Fruit fly (Drosophila melanogaster): ENCODE measurements around the gene CG14455.

Gene CG14455

dm6 chr3L:22686987-22687386, at the start of gene CG14455, which contains the start of gene CG14456:
Gene CG14455, minus strand, starts transcription at chr3L:22687087.
Gene CG14456, plus strand, starts transcription at chr3L:22687222.
- no peak for TF ChIP-seq CG11902 (GFP tag; optimal IDR thresholded peaks at IDR 0.05)
- TF ChIP-seq CG3032 (tag; optimal IDR thresholded peaks at IDR 0.05), result no peak
- no peak for TF ChIP-seq CG15336 (GFP tag; IDR thresholded peaks at IDR 0.05)
- no peak for TF ChIP-seq Ets21C (GFP tag; optimal IDR thresholded peaks at IDR 0.05)
- no peak for TF ChIP-seq cyc (GFP tag; optimal IDR thresholded peaks at IDR 0.05)
- TF ChIP-seq Met (GFP tag; optimal IDR thresholded peaks at IDR 0.05), result no peak
- no peak for TF ChIP-seq CG11294 (GFP tag; IDR thresholded peaks at IDR 0.05)
- no peak for TF ChIP-seq CG32006 (GFP tag; optimal IDR thresholded peaks at IDR 0.05)
- no peak for TF ChIP-seq Sox14 (GFP tag; optimal IDR thresholded peaks at IDR 0.05)
- TF ChIP-seq salr (GFP tag; optimal IDR thresholded peaks at IDR 0.05), result no peak
- no peak for TF ChIP-seq Hr4 (GFP tag; optimal IDR thresholded peaks at IDR 0.05)
- no peak for TF ChIP-seq dsx (GFP tag; optimal IDR thresholded peaks at IDR 0.05; ENCODE audit: poor library complexity, severe bottlenecking)
- no peak for TF ChIP-seq CG11762 (GFP tag; optimal IDR thresholded peaks at IDR 0.05; ENCODE audit: insufficient read depth)

dm6 chr3L:22733607-22734006, 46.7 kb upstream of the CG14455 start:
- TF ChIP-seq CG10669 (GFP tag; optimal IDR thresholded peaks at IDR 0.05) (no peak), Sox102F (GFP tag; optimal IDR thresholded peaks at IDR 0.05) (no peak), spab (GFP tag; optimal IDR thresholded peaks at IDR 0.05) (no peak), Eip78C (GFP tag) (no peak), Lpt (GFP tag; optimal IDR thresholded peaks at IDR 0.05) (no peak), Eip93F (GFP tag; optimal IDR thresholded peaks at IDR 0.05) (no peak), fd59A (GFP tag; optimal IDR thresholded peaks at IDR 0.05) (no peak), CG6854 (GFP tag; optimal IDR thresholded peaks at IDR 0.05) (no peak), CG32006 (GFP tag; optimal IDR thresholded peaks at IDR 0.05) (no peak), CG10631 (GFP tag; optimal IDR thresholded peaks at IDR 0.05) (no peak), CG11762 (GFP tag; optimal IDR thresholded peaks at IDR 0.05; ENCODE audit: insufficient read depth) (no peak), CG15336 (GFP tag; IDR thresholded peaks at IDR 0.05) (no peak), CG1621 (tag; optimal IDR thresholded peaks at IDR 0.05) (no peak), Hr4 (GFP tag; optimal IDR thresholded peaks at IDR 0.05) (no peak), CG11902 (GFP tag; optimal IDR thresholded peaks at IDR 0.05) (no peak), CG34406 (GFP tag; optimal IDR thresholded peaks at IDR 0.05) (no peak), Met (GFP tag; optimal IDR thresholded peaks at IDR 0.05) (no peak), CG9139 (GFP tag; optimal IDR thresholded peaks at IDR 0.05) (no peak), CG8119 (GFP tag; IDR thresholded peaks at IDR 0.05) (no peak), Gug (GFP tag; IDR thresholded peaks at IDR 0.05) (no peak)

dm6 chr3L:22731393-22731792, 44.5 kb upstream of the CG14455 start:
- no peak for TF ChIP-seq Gug (GFP tag; IDR thresholded peaks at IDR 0.05)
- TF ChIP-seq CG11902 (GFP tag; optimal IDR thresholded peaks at IDR 0.05), result no peak
- TF ChIP-seq CG4318 (GFP tag; optimal IDR thresholded peaks at IDR 0.05), result no peak
- no peak for TF ChIP-seq CG11294 (GFP tag; IDR thresholded peaks at IDR 0.05)
- TF ChIP-seq CG8632 (GFP tag; optimal IDR thresholded peaks at IDR 0.05), result no peak
- no peak for TF ChIP-seq CG3032 (tag; optimal IDR thresholded peaks at IDR 0.05)
- TF ChIP-seq CG9139 (GFP tag; optimal IDR thresholded peaks at IDR 0.05), result no peak
- no peak for TF ChIP-seq Eip93F (GFP tag; optimal IDR thresholded peaks at IDR 0.05)
- TF ChIP-seq Ets21C (GFP tag; optimal IDR thresholded peaks at IDR 0.05), result no peak
- no peak for TF ChIP-seq Blimp-1 (GFP tag; optimal IDR thresholded peaks at IDR 0.05)
- no peak for TF ChIP-seq CG32006 (GFP tag; optimal IDR thresholded peaks at IDR 0.05)
- TF ChIP-seq acj6 (GFP tag; optimal IDR thresholded peaks at IDR 0.05), result no peak
- TF ChIP-seq dac (GFP tag; optimal IDR thresholded peaks at IDR 0.05), result no peak
- TF ChIP-seq topi (GFP tag; optimal IDR thresholded peaks at IDR 0.05), result no peak
- TF ChIP-seq fd85E (GFP tag; optimal IDR thresholded peaks at IDR 0.05), result no peak
- TF ChIP-seq achi (GFP tag; optimal IDR thresholded peaks at IDR 0.05), result no peak

dm6 chr3L:22729466-22729865, 42.6 kb upstream of the CG14455 start, which contains the start of gene CG32454:
Gene CG32454, plus strand, starts transcription at chr3L:22729766.
- no peak for TF ChIP-seq Eip93F (GFP tag; optimal IDR thresholded peaks at IDR 0.05)
- no peak for TF ChIP-seq esn (GFP tag; optimal IDR thresholded peaks at IDR 0.05)
- no peak for TF ChIP-seq CG31627 (GFP tag; optimal IDR thresholded peaks at IDR 0.05)
- TF ChIP-seq CG10631 (GFP tag; optimal IDR thresholded peaks at IDR 0.05), result no peak
- TF ChIP-seq Eip75B (GFP tag; optimal IDR thresholded peaks at IDR 0.05), result no peak
- TF ChIP-seq acj6 (GFP tag; optimal IDR thresholded peaks at IDR 0.05), result no peak
- TF ChIP-seq Ets21C (GFP tag; optimal IDR thresholded peaks at IDR 0.05), result no peak
- TF ChIP-seq CG32006 (GFP tag; optimal IDR thresholded peaks at IDR 0.05), result no peak
- TF ChIP-seq Met (GFP tag; optimal IDR thresholded peaks at IDR 0.05), result no peak
- TF ChIP-seq CG7368 (GFP tag; optimal IDR thresholded peaks at IDR 0.05), result no peak
- TF ChIP-seq CG8119 (GFP tag; IDR thresholded peaks at IDR 0.05), result no peak
